Worm (Caenorhabditis elegans): ENCODE data around the gene C13F10.6.

- TF ChIP-seq him-1 (tag; optimal IDR thresholded peaks at IDR 0.05) (no peak), dao-5 (tag; optimal IDR thresholded peaks at IDR 0.05) (no peak)
Observed at ce11 chrV:7231524-7231923, 10.7 kb upstream of the C13F10.6 start.

Data from whole organism, L4/young adult.